Worm (Caenorhabditis elegans): ENCODE measurements around the gene srb-3.

Gene srb-3

DNA sequence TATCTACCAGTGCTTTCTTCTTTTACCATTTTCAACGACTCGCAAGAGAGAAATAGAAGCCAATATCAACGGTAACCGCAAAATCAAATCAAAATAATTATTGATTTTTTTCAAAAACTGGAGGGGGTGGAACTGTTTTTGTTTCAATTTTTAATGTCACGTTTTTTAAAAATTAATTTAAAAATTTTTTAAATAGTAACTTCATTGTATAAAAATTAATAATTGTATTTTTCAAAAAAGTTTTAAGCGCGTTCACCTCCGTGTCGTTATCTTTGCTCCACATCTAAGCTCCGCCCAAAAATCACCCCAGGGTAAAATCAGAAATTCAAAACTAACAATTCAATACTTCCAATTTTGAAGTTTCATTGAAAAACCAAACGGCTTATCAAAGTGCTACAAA is 5.5 kb downstream of the srb-3 start, which contains the start of gene C27D6.11:
Gene C27D6.11, minus strand, starts transcription at position 101 of the 400 bp plus-strand sequence.
- TF ChIP-seq php-3 (GFP tag; IDR thresholded peaks at IDR 0.05) (no peak), ctbp-1 (GFP tag; IDR thresholded peaks at IDR 0.05) (no peak), dmd-8 (GFP tag; IDR thresholded peaks at IDR 0.05) (no peak), set-16 (GFP tag; IDR thresholded peaks at IDR 0.05) (no peak), Y75B8A.6 (GFP tag; IDR thresholded peaks at IDR 0.05) (no peak), mdt-29 (GFP tag; IDR thresholded peaks at IDR 0.05) (no peak), nhr-42 (GFP tag; IDR thresholded peaks at IDR 0.05) (no peak), daf-16 (GFP tag; optimal IDR thresholded peaks at IDR 0.05) (no peak), daf-16 (tag; optimal IDR thresholded peaks at IDR 0.05) (no peak), unc-130 (GFP tag; optimal IDR thresholded peaks at IDR 0.05) (no peak), jun-1 (tag; optimal IDR thresholded peaks at IDR 0.05) (no peak), mdl-1 (tag; optimal IDR thresholded peaks at IDR 0.05) (no peak), skn-1 (tag; optimal IDR thresholded peaks at IDR 0.05) (no peak), Y5F2A.4 (GFP tag; optimal IDR thresholded peaks at IDR 0.05) (no peak), nhr-76 (tag; optimal IDR thresholded peaks at IDR 0.05) (no peak), daf-19 (GFP tag; conservative IDR thresholded peaks at IDR 0.05) (no peak), hif-1 (tag; optimal IDR thresholded peaks at IDR 0.05) (no peak), fkh-10 (GFP tag; optimal IDR thresholded peaks at IDR 0.05) (no peak)

DNA sequence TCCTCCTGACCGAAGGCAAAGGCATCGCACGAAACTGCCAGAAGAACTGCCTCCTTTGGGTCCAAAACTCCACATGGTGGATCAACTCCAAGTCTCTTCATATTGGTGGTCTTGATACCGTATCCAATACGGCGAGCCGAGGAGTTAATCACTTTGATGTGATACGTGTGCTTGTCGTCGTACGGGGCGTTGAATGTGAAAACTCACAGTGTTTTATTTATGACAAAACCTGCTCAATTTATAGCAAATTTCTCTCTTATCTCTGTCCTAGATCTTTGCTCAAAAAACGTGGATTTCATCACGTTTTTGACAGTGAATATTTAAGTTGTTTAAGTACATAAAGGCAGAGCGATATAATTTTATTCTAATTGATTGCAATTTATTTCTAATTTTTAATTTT is 7.9 kb downstream of the srb-3 start, which contains the start of gene F58A6.9:
Gene F58A6.9, minus strand, starts transcription at position 101 of the 400 bp plus-strand sequence.
- TF ChIP-seq F26F4.8 (GFP tag; conservative IDR thresholded peaks at IDR 0.05) = 0 out of 2 replicates have a peak, but pooled peaks have one; percentile 34

DNA sequence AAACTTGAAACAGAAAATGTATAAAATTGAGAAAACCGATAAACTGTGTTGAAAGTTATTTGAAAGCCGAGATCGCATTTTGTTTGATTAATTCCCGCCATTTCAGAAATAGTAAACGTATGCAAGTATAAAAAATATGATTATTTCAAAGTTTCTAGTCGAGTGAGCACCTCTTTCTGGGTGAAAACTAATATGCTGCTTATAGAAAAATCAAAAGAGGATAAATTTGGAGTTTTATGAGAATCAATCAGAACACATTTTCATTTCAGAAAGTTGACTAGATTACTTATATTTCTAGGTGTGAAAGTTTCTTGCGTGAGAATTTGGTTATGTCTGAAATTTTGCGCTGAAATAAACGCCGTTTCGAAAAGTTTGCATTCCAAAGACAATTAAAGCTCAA is 9.1 kb downstream of the srb-3 start, which contains the start of gene srb-13:
Gene srb-13, minus strand, starts transcription at position 101 of the 400 bp plus-strand sequence.
- TF ChIP-seq daf-8 (GFP tag; IDR thresholded peaks at IDR 0.05) (no peak), mxl-3 (GFP tag; optimal IDR thresholded peaks at IDR 0.05) (no peak), R02D3.7 (tag; optimal IDR thresholded peaks at IDR 0.05) (no peak), hif-1 (tag; optimal IDR thresholded peaks at IDR 0.05) (no peak), ctbp-1 (GFP tag; IDR thresholded peaks at IDR 0.05) (no peak), nhr-76 (tag; optimal IDR thresholded peaks at IDR 0.05) (no peak), attf-4 (tag; optimal IDR thresholded peaks at IDR 0.05) (no peak), F10B5.3 (tag; optimal IDR thresholded peaks at IDR 0.05) (no peak), mdl-1 (tag; optimal IDR thresholded peaks at IDR 0.05) (no peak), ZK337.2 (GFP tag; IDR thresholded peaks at IDR 0.05) (no peak), lin-1 (GFP tag; IDR thresholded peaks at IDR 0.05) (no peak), duxl-1 (tag; optimal IDR thresholded peaks at IDR 0.05; ENCODE audit: poor library complexity) (no peak), nhr-10 (tag; optimal IDR thresholded peaks at IDR 0.05) (no peak), aly-2 (tag; optimal IDR thresholded peaks at IDR 0.05) (no peak), ceh-62 (tag; optimal IDR thresholded peaks at IDR 0.05) (no peak), arid-1 (GFP tag; conservative IDR thresholded peaks at IDR 0.05) (no peak)

DNA sequence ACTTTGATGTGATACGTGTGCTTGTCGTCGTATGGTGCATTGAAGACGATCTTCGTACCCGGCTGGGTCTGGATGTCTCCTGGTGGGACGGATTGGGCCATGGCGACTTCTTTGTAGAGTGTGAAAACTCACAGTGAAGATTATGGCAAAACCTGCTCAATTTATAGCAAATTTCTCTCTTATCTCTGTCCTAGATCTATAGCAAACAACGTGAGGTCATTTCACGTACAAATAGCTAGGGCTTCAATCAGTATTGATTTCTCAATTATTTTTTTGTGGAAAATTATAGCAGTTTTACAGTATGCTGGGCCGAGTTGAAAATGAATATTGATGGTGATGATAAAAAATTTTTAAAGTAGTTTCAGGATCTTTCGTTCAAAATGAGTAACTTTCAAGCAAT is 9.7 kb downstream of the srb-3 start, which contains the start of gene msp-45:
Gene msp-45, minus strand, starts transcription at position 101 of the 400 bp plus-strand sequence.
- no peak for TF ChIP-seq hlh-30 (tag; optimal IDR thresholded peaks at IDR 0.05; ENCODE audit: insufficient read depth)
- TF ChIP-seq nhr-237 (tag; optimal IDR thresholded peaks at IDR 0.05) = no peak
- TF ChIP-seq ztf-11 (tag; optimal IDR thresholded peaks at IDR 0.05) = no peak
- TF ChIP-seq zip-11 (GFP tag; IDR thresholded peaks at IDR 0.05) = no peak
- TF ChIP-seq zfp-2 (tag; optimal IDR thresholded peaks at IDR 0.05) = no peak
- TF ChIP-seq spr-1 (tag; optimal IDR thresholded peaks at IDR 0.05) = no peak
- TF ChIP-seq rbr-2 (tag; optimal IDR thresholded peaks at IDR 0.05) = no peak
- TF ChIP-seq dmd-6 (GFP tag; IDR thresholded peaks at IDR 0.05) = no peak
- no peak for TF ChIP-seq cey-2 (tag; optimal IDR thresholded peaks at IDR 0.05; ENCODE audit: borderline replicate concordance, insufficient read depth)
- no peak for TF ChIP-seq nhr-102 (tag; optimal IDR thresholded peaks at IDR 0.05)
- TF ChIP-seq ztf-7 (tag; optimal IDR thresholded peaks at IDR 0.05) = no peak
- TF ChIP-seq lin-38 (GFP tag; IDR thresholded peaks at IDR 0.05) = no peak
- TF ChIP-seq daf-16 (GFP tag; optimal IDR thresholded peaks at IDR 0.05) = no peak
- no peak for TF ChIP-seq daf-16 (tag; optimal IDR thresholded peaks at IDR 0.05)

Measured in whole organism, L4 larva.